Worm (Caenorhabditis elegans) whole organism, L1 larva: Measurements from ENCODE around the gene C05E4.7.

Experiments used
- F16B12.6 ChIP-seq: fragments of 150-350 bp; optimal IDR thresholded peaks from 2 replicates; lab custom pipeline; 2014; ENCODE audit warnings: missing biosample characterization, missing genetic modification characterization
- Y116A8C.19 ChIP-seq: sonication (generic microtip); optimal IDR thresholded peaks from 2 replicates; lab custom pipeline; 2016; ENCODE audit warnings: missing compliant biosample characterization, missing genetic modification characterization, borderline replicate concordance
- aha-1 ChIP-seq: fragments of 150-350 bp; optimal IDR thresholded peaks from 2 replicates; lab custom pipeline; 2014; ENCODE audit warnings: missing biosample characterization, missing genetic modification characterization
- alr-1 ChIP-seq: fragments of 200-800 bp; sonication (Bioruptor generic); optimal IDR thresholded peaks from 2 replicates; lab custom pipeline; 2018; ENCODE audit warnings: borderline replicate concordance, mild to moderate bottlenecking, missing genetic modification characterization, missing compliant biosample characterization
- ama-1 ChIP-seq: fragments of 150-350 bp; optimal IDR thresholded peaks from 2 replicates; lab custom pipeline; 2014
- ceh-8 ChIP-seq: fragments of 200-800 bp; sonication (Bioruptor generic); optimal IDR thresholded peaks from 2 replicates; lab custom pipeline; 2018; ENCODE audit warnings: mild to moderate bottlenecking, missing genetic modification characterization, moderate library complexity, missing compliant biosample characterization
- ces-1 ChIP-seq: fragments of 150-350 bp; optimal IDR thresholded peaks from 2 replicates; lab custom pipeline; 2014; ENCODE audit warnings: missing biosample characterization, missing genetic modification reagents, missing genetic modification characterization
- dpl-1 ChIP-seq, 3 experiments: fragments of 150-350 bp in 2 of 3; sonication (generic microtip) in 1 of 3; optimal IDR thresholded peaks; 2 replicates each; lab custom pipeline; 2014 to 2017; ENCODE audit warnings: missing biosample characterization in 3 of 3, missing genetic modification characterization in 3 of 3, missing genetic modification reagents in 3 of 3
- efl-3 ChIP-seq: fragments of 200-800 bp; sonication (Bioruptor generic); optimal IDR thresholded peaks from 2 replicates; lab custom pipeline; 2018; ENCODE audit warnings: mild to moderate bottlenecking, missing genetic modification characterization, missing compliant biosample characterization
- egl-13 ChIP-seq: sonication (generic microtip); optimal IDR thresholded peaks from 2 replicates; lab custom pipeline; 2016; ENCODE audit warnings: missing genotype, missing genetic modification reagents, missing genetic modification characterization, missing compliant biosample characterization
- elt-2 ChIP-seq: sonication (generic microtip); optimal IDR thresholded peaks from 2 replicates; lab custom pipeline; 2016; ENCODE audit warnings: missing genetic modification characterization, mild to moderate bottlenecking, inconsistent platforms, missing compliant biosample characterization, missing genetic modification reagents
- hpl-2 ChIP-seq: fragments of 150-350 bp; optimal IDR thresholded peaks from 2 replicates; lab custom pipeline; 2014; ENCODE audit warnings: missing biosample characterization, missing genetic modification reagents, missing genetic modification characterization
- irx-1 ChIP-seq: sonication (generic microtip); optimal IDR thresholded peaks from 2 replicates; lab custom pipeline; 2016; ENCODE audit warnings: missing genetic modification characterization, missing compliant biosample characterization
- lin-13 ChIP-seq: fragments of 150-350 bp; optimal IDR thresholded peaks from 2 replicates; lab custom pipeline; 2014; ENCODE audit warnings: missing biosample characterization, missing genetic modification reagents, missing genetic modification characterization
- lin-14 ChIP-seq: fragments of 200-800 bp; sonication (Bioruptor generic); optimal IDR thresholded peaks from 2 replicates; lab custom pipeline; 2018; ENCODE audit warnings: mild to moderate bottlenecking, missing genetic modification characterization, moderate library complexity, missing compliant biosample characterization
- lin-35 ChIP-seq, 2 experiments: fragments of 150-350 bp; optimal IDR thresholded peaks; 2 replicates each; lab custom pipeline; 2014; ENCODE audit warnings: missing biosample characterization in 2 of 2, missing genetic modification characterization in 2 of 2, missing genetic modification reagents in 2 of 2
- lin-39 ChIP-seq: fragments of 150-350 bp; optimal IDR thresholded peaks from 2 replicates; lab custom pipeline; 2014; ENCODE audit warnings: missing biosample characterization, missing genetic modification reagents, missing genetic modification characterization
- lir-3 ChIP-seq: sonication (generic microtip); optimal IDR thresholded peaks from 2 replicates; lab custom pipeline; 2016; ENCODE audit warnings: mild to moderate bottlenecking, missing genetic modification characterization, moderate library complexity, missing compliant biosample characterization; ENCODE audit not compliant: poor library complexity
- lsy-2 ChIP-seq, 2 experiments: fragments of 150-350 bp; optimal IDR thresholded peaks; 2 replicates each; lab custom pipeline; 2014; ENCODE audit warnings: missing biosample characterization in 2 of 2, missing genetic modification characterization in 2 of 2
- mab-9 ChIP-seq: fragments of 200-800 bp; sonication (Bioruptor generic); IDR thresholded peaks from 2 replicates; pipeline ENCODE4 v1.3.6; 2022; ENCODE audit warnings: missing genetic modification reagents, missing genetic modification characterization, missing compliant biosample characterization
- mdl-1 ChIP-seq, 2 experiments: fragments of 150-350 bp; optimal IDR thresholded peaks; 2 replicates each; lab custom pipeline; 2014 to 2017; ENCODE audit warnings: missing biosample characterization in 2 of 2, missing genetic modification characterization in 2 of 2, inconsistent platforms in 1 of 2
- mef-2 ChIP-seq: fragments of 150-350 bp; optimal IDR thresholded peaks from 2 replicates; lab custom pipeline; 2014; ENCODE audit warnings: missing biosample characterization, missing genetic modification characterization
- nhr-11 ChIP-seq: fragments of 150-350 bp; optimal IDR thresholded peaks from 2 replicates; lab custom pipeline; 2014; ENCODE audit warnings: missing biosample characterization, missing genetic modification characterization
- nhr-20 ChIP-seq: sonication (generic microtip); optimal IDR thresholded peaks from 2 replicates; lab custom pipeline; 2016; ENCODE audit warnings: mild to moderate bottlenecking, missing genetic modification characterization, missing compliant biosample characterization
- nhr-237 ChIP-seq: fragments of 150-350 bp; optimal IDR thresholded peaks from 2 replicates; lab custom pipeline; 2014; ENCODE audit warnings: missing biosample characterization, missing genetic modification characterization
- nhr-28 ChIP-seq: fragments of 150-350 bp; optimal IDR thresholded peaks from 2 replicates; lab custom pipeline; 2014; ENCODE audit warnings: missing biosample characterization, missing genetic modification characterization
- nhr-47 ChIP-seq: sonication (generic microtip); optimal IDR thresholded peaks from 2 replicates; lab custom pipeline; 2016; ENCODE audit warnings: mild to moderate bottlenecking, missing genetic modification characterization, moderate library complexity, missing compliant biosample characterization
- nhr-71 ChIP-seq: sonication (generic microtip); optimal IDR thresholded peaks from 2 replicates; lab custom pipeline; 2016; ENCODE audit warnings: mild to moderate bottlenecking, missing genetic modification characterization, moderate library complexity, missing compliant biosample characterization
- nhr-76 ChIP-seq: sonication (generic microtip); optimal IDR thresholded peaks from 2 replicates; lab custom pipeline; 2017; ENCODE audit warnings: missing biosample characterization, missing genetic modification characterization
- nhr-77 ChIP-seq: fragments of 150-350 bp; optimal IDR thresholded peaks from 2 replicates; lab custom pipeline; 2014; ENCODE audit warnings: missing biosample characterization, missing genetic modification characterization
- nhr-90 ChIP-seq: sonication (generic microtip); optimal IDR thresholded peaks from 2 replicates; lab custom pipeline; 2016; ENCODE audit warnings: mild to moderate bottlenecking, missing genetic modification characterization, missing compliant biosample characterization; ENCODE audit not compliant: poor library complexity
- pag-3 ChIP-seq: sonication (generic microtip); optimal IDR thresholded peaks from 2 replicates; lab custom pipeline; 2017; ENCODE audit warnings: missing genetic modification characterization, mild to moderate bottlenecking, missing compliant biosample characterization, antibody characterized with exemption, borderline replicate concordance; ENCODE audit not compliant: insufficient read depth
- pqm-1 ChIP-seq: sonication (generic microtip); optimal IDR thresholded peaks from 3 replicates; lab custom pipeline; 2017; ENCODE audit warnings: missing biosample characterization, missing genetic modification characterization
- rnt-1 ChIP-seq: sonication (generic microtip); optimal IDR thresholded peaks from 2 replicates; lab custom pipeline; 2016; ENCODE audit warnings: mild to moderate bottlenecking, missing genetic modification characterization, moderate library complexity, missing compliant biosample characterization
- skn-1 ChIP-seq: fragments of 150-350 bp; optimal IDR thresholded peaks from 2 replicates; lab custom pipeline; 2014; ENCODE audit warnings: missing biosample characterization, missing genetic modification characterization
- snu-23 ChIP-seq: sonication (generic microtip); optimal IDR thresholded peaks from 2 replicates; lab custom pipeline; 2016; ENCODE audit warnings: missing genetic modification characterization, missing compliant biosample characterization
- swsn-7 ChIP-seq: sonication (generic microtip); optimal IDR thresholded peaks from 2 replicates; lab custom pipeline; 2016; ENCODE audit warnings: missing genetic modification characterization, missing compliant biosample characterization
- tbx-2 ChIP-seq: sonication (generic microtip); optimal IDR thresholded peaks from 2 replicates; lab custom pipeline; 2016; ENCODE audit warnings: missing genetic modification characterization, missing compliant biosample characterization
- tlp-1 ChIP-seq: fragments of 150-350 bp; optimal IDR thresholded peaks from 2 replicates; lab custom pipeline; 2014; ENCODE audit warnings: missing biosample characterization, missing genetic modification characterization
- unc-30 ChIP-seq: sonication (generic microtip); optimal IDR thresholded peaks from 2 replicates; lab custom pipeline; 2017; ENCODE audit warnings: missing biosample characterization, missing genetic modification characterization
- vab-15 ChIP-seq: sonication (generic microtip); optimal IDR thresholded peaks from 2 replicates; lab custom pipeline; 2017; ENCODE audit warnings: missing genotype, mild to moderate bottlenecking, missing genetic modification characterization, missing compliant biosample characterization
- zip-4 ChIP-seq: fragments of 200-800 bp; sonication (Bioruptor generic); optimal IDR thresholded peaks from 2 replicates; lab custom pipeline; 2018; ENCODE audit warnings: mild to moderate bottlenecking, missing genetic modification characterization, moderate library complexity, missing compliant biosample characterization
- ztf-11 ChIP-seq, 2 experiments: sonication (generic microtip); optimal IDR thresholded peaks; 2 replicates each; lab custom pipeline; 2016 to 2017; ENCODE audit warnings: missing genetic modification characterization in 2 of 2, missing biosample characterization in 1 of 2, missing compliant biosample characterization in 1 of 2
- ztf-4 ChIP-seq: fragments of 150-350 bp; optimal IDR thresholded peaks from 2 replicates; lab custom pipeline; 2014; ENCODE audit warnings: missing biosample characterization, missing genetic modification characterization

The C05E4.7 gene

ce11 chrV:726573-727483 is 15.1 kb upstream of the C05E4.7 start (continued):
- TF ChIP-seq irx-1 (tag; lab: Kevin White, UChicago) (peak; percentile 2), hpl-2 (GFP tag; lab: Kevin White, UChicago) (no peak), lsy-2 (tag; optimal IDR thresholded peaks at IDR 0.05; lab: Kevin White, UChicago) (peak in 1 of 2 experiments; percentile 25), ztf-4 (peak; percentile 21), nhr-20 (peak; percentile 7), rnt-1 (tag; lab: Kevin White, UChicago) (peak; percentile 64), mdl-1 (tag; optimal IDR thresholded peaks at IDR 0.05; lab: Kevin White, UChicago) (no peak), elt-2 (tag; lab: Kevin White, UChicago) (peak; percentile 17), vab-15 (tag; lab: Kevin White, UChicago) (no peak), ces-1 (GFP tag; lab: Kevin White, UChicago) (no peak), lin-39 (tag; lab: Kevin White, UChicago) (no peak), mef-2 (no peak), nhr-237 (no peak), nhr-47 (tag; lab: Kevin White, UChicago) (no peak), ama-1 (lab: Kevin White, UChicago) (peak; percentile 79), alr-1 (tag; lab: Kevin White, UChicago) (no peak), lin-14 (GFP tag; lab: Kevin White, UChicago) (peak; percentile 31), efl-3 (GFP tag; lab: Kevin White, UChicago) (no peak), snu-23 (peak; percentile 22), egl-13 (tag; lab: Kevin White, UChicago) (no peak), nhr-77 (no peak), swsn-7 (no peak)

- TF ChIP-seq hpl-2 (GFP tag; lab: Kevin White, UChicago) = no peak
- TF ChIP-seq snu-23 = peak; percentile 82
- TF ChIP-seq Y116A8C.19 (tag; lab: Kevin White, UChicago) = no peak
- TF ChIP-seq efl-3 (GFP tag; lab: Kevin White, UChicago) = no peak
- no peak for TF ChIP-seq ceh-8
- no peak for TF ChIP-seq nhr-28 (tag; lab: Kevin White, UChicago)
- no peak for TF ChIP-seq pqm-1
- no peak for TF ChIP-seq aha-1 (tag; lab: Kevin White, UChicago)
- no peak for TF ChIP-seq mef-2
- no peak for TF ChIP-seq nhr-76 (tag; lab: Kevin White, UChicago)
- no peak for TF ChIP-seq ces-1 (GFP tag; lab: Kevin White, UChicago)
- no peak for TF ChIP-seq tlp-1 (tag; lab: Kevin White, UChicago)
- peak; percentile 67 for TF ChIP-seq elt-2 (tag; lab: Kevin White, UChicago)
- TF ChIP-seq unc-30 (tag; lab: Kevin White, UChicago) = no peak
- peak; percentile 85 for TF ChIP-seq nhr-20
- TF ChIP-seq ztf-11 (tag; optimal IDR thresholded peaks at IDR 0.05; lab: Kevin White, UChicago) = peak in 1 of 2 experiments; percentile 27
- peak; percentile 69 for TF ChIP-seq lir-3 (tag; lab: Kevin White, UChicago)
- peak; percentile 51 for TF ChIP-seq zip-4
- no peak for TF ChIP-seq F16B12.6 (tag; lab: Kevin White, UChicago)
- peak; percentile 59 for TF ChIP-seq nhr-47 (tag; lab: Kevin White, UChicago)
- peak; percentile 41 for TF ChIP-seq pag-3
- TF ChIP-seq tbx-2 (tag; lab: Kevin White, UChicago) = peak; percentile 73
- TF ChIP-seq mab-9 (GFP tag; lab: Robert Waterston, UW) = 0 out of 2 replicates have a peak, but pooled peaks have one; percentile 13
- TF ChIP-seq nhr-90 = peak; percentile 76
- TF ChIP-seq lin-35 (GFP tag; optimal IDR thresholded peaks at IDR 0.05; lab: Kevin White, UChicago) = peak in 1 of 2 experiments; percentile 75
- TF ChIP-seq nhr-11 (tag; lab: Kevin White, UChicago) = no peak
- TF ChIP-seq dpl-1 (GFP tag; optimal IDR thresholded peaks at IDR 0.05; lab: Kevin White, UChicago) = peak in 2 of 3 experiments; percentile 19 to 26
- TF ChIP-seq lin-13 (GFP tag; lab: Kevin White, UChicago) = peak; percentile 38
- TF ChIP-seq rnt-1 (tag; lab: Kevin White, UChicago) = peak; percentile 88
- peak; percentile 31 to 55 for TF ChIP-seq lsy-2 (tag; optimal IDR thresholded peaks at IDR 0.05; lab: Kevin White, UChicago)
- peak in 1 of 2 experiments; percentile 85 for TF ChIP-seq mdl-1 (tag; optimal IDR thresholded peaks at IDR 0.05; lab: Kevin White, UChicago)
- TF ChIP-seq skn-1 (tag; lab: Kevin White, UChicago) = no peak
- peak; percentile 95 for TF ChIP-seq nhr-71 (tag; lab: Kevin White, UChicago)
Measured at ce11 chrV:727484-728351, 14.2 kb upstream of the C05E4.7 start, which contains the start of the genes icl-1 and srh-2. TSS of gene icl-1 (minus strand) at chrV:728004. TSS of gene srh-2 (plus strand) at chrV:728301.
